Fruit fly (Drosophila melanogaster): ENCODE measurements around the gene CG7024.
A peak's percentile ranks its signal among the peaks of the same experiment; 100 is the strongest.

CG7024 gene

dm6 chrX:4678913-4679812 lies 25.9 kb upstream of the CG7024 start, which contains the start of gene fzr (continued):
- TF ChIP-seq slp2 (GFP tag; optimal IDR thresholded peaks at IDR 0.05): no peak
- no peak for TF ChIP-seq Chrac-16 (GFP tag; optimal IDR thresholded peaks at IDR 0.05)
- no peak for TF ChIP-seq cwo (GFP tag; optimal IDR thresholded peaks at IDR 0.05)
- no peak for TF ChIP-seq sr (GFP tag; IDR thresholded peaks at IDR 0.05)
- TF ChIP-seq lola (GFP tag; optimal IDR thresholded peaks at IDR 0.05): no peak
- TF ChIP-seq trh (GFP tag; optimal IDR thresholded peaks at IDR 0.05): no peak
- peak; percentile 19 for TF ChIP-seq stwl (tag; optimal IDR thresholded peaks at IDR 0.05)
- no peak for TF ChIP-seq croc (GFP tag; conservative IDR thresholded peaks at IDR 0.05)
- TF ChIP-seq Drgx (GFP tag; IDR thresholded peaks at IDR 0.05): peak; percentile 30; the same call in 1 of the 2 replicates
- no peak for TF ChIP-seq CG32532 (GFP tag; IDR thresholded peaks at IDR 0.05)
- no peak for TF ChIP-seq wek (GFP tag; optimal IDR thresholded peaks at IDR 0.05)
- TF ChIP-seq CG16815 (GFP tag; optimal IDR thresholded peaks at IDR 0.05): no peak
- no peak for TF ChIP-seq CG15514 (GFP tag; optimal IDR thresholded peaks at IDR 0.05)
- TF ChIP-seq CG15696 (tag; optimal IDR thresholded peaks at IDR 0.05): no peak
- peak; percentile 53; the same call in 2 of the 3 replicates for TF ChIP-seq ci (GFP tag; IDR thresholded peaks at IDR 0.05)
- no peak for TF ChIP-seq E2f1 (GFP tag; IDR thresholded peaks at IDR 0.05)
- TF ChIP-seq CG9437 (GFP tag; optimal IDR thresholded peaks at IDR 0.05): peak; percentile 85
- TF ChIP-seq grau (tag; optimal IDR thresholded peaks at IDR 0.05): no peak
- TF ChIP-seq Dip2 (GFP tag; IDR thresholded peaks at IDR 0.05): no peak
- peak; percentile 73 for TF ChIP-seq Jarid2 (GFP tag; optimal IDR thresholded peaks at IDR 0.05)
- no peak for TF ChIP-seq CG2875 (GFP tag; optimal IDR thresholded peaks at IDR 0.05)
- no peak for TF ChIP-seq Hr78 (GFP tag; optimal IDR thresholded peaks at IDR 0.05)
- TF ChIP-seq CG7928 (GFP tag; optimal IDR thresholded peaks at IDR 0.05): no peak
- no peak for TF ChIP-seq Fer2 (tag; optimal IDR thresholded peaks at IDR 0.05)
- TF ChIP-seq salm (tag; optimal IDR thresholded peaks at IDR 0.05): no peak
- TF ChIP-seq pnt (GFP tag; optimal IDR thresholded peaks at IDR 0.05): no peak
- TF ChIP-seq HHEX (GFP tag; optimal IDR thresholded peaks at IDR 0.05): no peak
- no peak for TF ChIP-seq Lim3 (GFP tag; IDR thresholded peaks at IDR 0.05)
- TF ChIP-seq Myb (GFP tag; optimal IDR thresholded peaks at IDR 0.05): peak; percentile 97
- no peak for TF ChIP-seq CG10543 (GFP tag; optimal IDR thresholded peaks at IDR 0.05)
- TF ChIP-seq CG16813 (GFP tag; IDR thresholded peaks at IDR 0.05; ENCODE audit: partially characterized antibody): no peak
- peak; percentile 93 for TF ChIP-seq CG4360 (GFP tag; IDR thresholded peaks at IDR 0.05)
- TF ChIP-seq MESR4 (GFP tag; optimal IDR thresholded peaks at IDR 0.05): peak; percentile 42
- no peak for TF ChIP-seq CG15479 (GFP tag; optimal IDR thresholded peaks at IDR 0.05)
- TF ChIP-seq Lhr (GFP tag; optimal IDR thresholded peaks at IDR 0.05): peak; percentile 33
- peak; percentile 32 for TF ChIP-seq BEAF-32 (GFP tag; optimal IDR thresholded peaks at IDR 0.05)
- TF ChIP-seq Sin3A (optimal IDR thresholded peaks at IDR 0.05): peak; percentile 29
- no peak for TF ChIP-seq ato (GFP tag; IDR thresholded peaks at IDR 0.05; ENCODE audit: partially characterized antibody)
- no peak for TF ChIP-seq hb (GFP tag; IDR thresholded peaks at IDR 0.05; ENCODE audit: partially characterized antibody)
- no peak for TF ChIP-seq CG1233 (GFP tag; optimal IDR thresholded peaks at IDR 0.05)
- no peak for TF ChIP-seq CG14965 (GFP tag; optimal IDR thresholded peaks at IDR 0.05; ENCODE audit: borderline replicate concordance)
- no peak for TF ChIP-seq toy (GFP tag; IDR thresholded peaks at IDR 0.05)
- TF ChIP-seq Med (GFP tag): peak; percentile 14
- TF ChIP-seq CG17568 (GFP tag; optimal IDR thresholded peaks at IDR 0.05): peak; percentile 15
- no peak for TF ChIP-seq Mes4 (GFP tag; optimal IDR thresholded peaks at IDR 0.05)
- no peak for TF ChIP-seq zf30C (GFP tag; optimal IDR thresholded peaks at IDR 0.05)
- TF ChIP-seq Lpt (GFP tag; optimal IDR thresholded peaks at IDR 0.05): no peak
- TF ChIP-seq pum (GFP tag; optimal IDR thresholded peaks at IDR 0.05): no peak

All from whole organism, embryonic.